Fruit fly (Drosophila melanogaster) whole organism, embryonic: Measurements from ENCODE around the gene Cyp313b1.

ENCODE experiments used
- ATbp ChIP-seq: fragments of 200-800 bp; sonication (Bioruptor generic); optimal IDR thresholded peaks from 2 replicates; lab custom pipeline; 2017; ENCODE audit warnings: missing biosample characterization, mild to moderate bottlenecking, missing genetic modification characterization, missing genetic modification reagents
- CG10565 ChIP-seq: fragments of 200-800 bp; sonication (Bioruptor generic); optimal IDR thresholded peaks from 3 replicates; lab custom pipeline; 2016; ENCODE audit warnings: missing biosample characterization, mild to moderate bottlenecking, missing genetic modification characterization
- CG11696 ChIP-seq: fragments of 200-800 bp; sonication (Bioruptor generic); IDR thresholded peaks from 2 replicates; pipeline ENCODE4 v1.3.6; 2022; ENCODE audit warnings: missing biosample characterization, missing genetic modification characterization
- CG13296 ChIP-seq: fragments of 200-800 bp; sonication (Bioruptor generic); optimal IDR thresholded peaks from 3 replicates; lab custom pipeline; 2018; ENCODE audit warnings: missing biosample characterization, mild to moderate bottlenecking, missing genetic modification characterization
- CG13775 ChIP-seq: fragments of 200-800 bp; sonication (Bioruptor generic); optimal IDR thresholded peaks from 3 replicates; lab custom pipeline; 2017; ENCODE audit warnings: missing biosample characterization, mild to moderate bottlenecking, missing genetic modification characterization
- CG14710 ChIP-seq: fragments of 200-800 bp; sonication (Bioruptor generic); optimal IDR thresholded peaks from 3 replicates; lab custom pipeline; 2019; ENCODE audit warnings: missing biosample characterization, mild to moderate bottlenecking, missing genetic modification characterization, moderate library complexity
- CG16863 ChIP-seq: fragments of 200-800 bp; sonication (Bioruptor generic); optimal IDR thresholded peaks from 3 replicates; lab custom pipeline; 2016; ENCODE audit warnings: missing biosample characterization, missing genetic modification characterization
- CG17359 ChIP-seq: fragments of 200-800 bp; sonication (Bioruptor generic); optimal IDR thresholded peaks from 3 replicates; lab custom pipeline; 2018; ENCODE audit warnings: missing biosample characterization, mild to moderate bottlenecking, missing genetic modification characterization, moderate library complexity
- CG1832 ChIP-seq: fragments of 200-800 bp; sonication (Bioruptor generic); optimal IDR thresholded peaks from 2 replicates; lab custom pipeline; 2017; ENCODE audit warnings: missing biosample characterization, mild to moderate bottlenecking, missing genetic modification characterization, inconsistent platforms
- CG18476 ChIP-seq: fragments of 200-800 bp; sonication (Bioruptor generic); optimal IDR thresholded peaks from 2 replicates; lab custom pipeline; 2016; ENCODE audit warnings: missing biosample characterization, mild to moderate bottlenecking, missing genetic modification characterization
- CG18764 ChIP-seq: fragments of 200-800 bp; sonication (Bioruptor generic); optimal IDR thresholded peaks from 3 replicates; lab custom pipeline; 2016; ENCODE audit warnings: missing biosample characterization, missing genetic modification characterization
- CG2678 ChIP-seq: fragments of 200-800 bp; sonication (Bioruptor generic); optimal IDR thresholded peaks from 3 replicates; lab custom pipeline; 2019; ENCODE audit warnings: missing biosample characterization, mild to moderate bottlenecking, missing genetic modification characterization, moderate library complexity
- CG30403 ChIP-seq: fragments of 200-800 bp; sonication (Bioruptor generic); optimal IDR thresholded peaks from 3 replicates; lab custom pipeline; 2016; ENCODE audit warnings: missing biosample characterization, missing genetic modification characterization
- CG4854 ChIP-seq: fragments of 200-800 bp; sonication (Bioruptor generic); optimal IDR thresholded peaks from 2 replicates; lab custom pipeline; 2016; ENCODE audit warnings: missing biosample characterization, missing genetic modification characterization, inconsistent platforms
- CG7357 ChIP-seq: fragments of 200-800 bp; sonication (Bioruptor generic); IDR thresholded peaks from 3 replicates; pipeline ENCODE4 v1.3.6; 2022; ENCODE audit warnings: missing biosample characterization, missing genetic modification characterization
- CG7839 ChIP-seq: fragments of 200-800 bp; sonication (Bioruptor generic); optimal IDR thresholded peaks from 3 replicates; lab custom pipeline; 2018; ENCODE audit warnings: missing biosample characterization, mild to moderate bottlenecking, missing genetic modification characterization, moderate library complexity
- CG8089 ChIP-seq: fragments of 200-800 bp; sonication (Bioruptor generic); optimal IDR thresholded peaks from 3 replicates; lab custom pipeline; 2016; ENCODE audit warnings: missing biosample characterization, missing genetic modification characterization
- CG9797 ChIP-seq: fragments of 200-800 bp; sonication (Bioruptor generic); optimal IDR thresholded peaks from 3 replicates; lab custom pipeline; 2018; ENCODE audit warnings: missing biosample characterization, mild to moderate bottlenecking, missing genetic modification characterization
- CG9876 ChIP-seq: fragments of 200-800 bp; sonication (Bioruptor generic); optimal IDR thresholded peaks from 2 replicates; lab custom pipeline; 2016; ENCODE audit warnings: missing biosample characterization, missing genetic modification characterization
- Chrac-16 ChIP-seq: fragments of 200-800 bp; sonication (Bioruptor generic); optimal IDR thresholded peaks from 3 replicates; lab custom pipeline; 2016; ENCODE audit warnings: missing biosample characterization, missing genetic modification characterization
- D ChIP-seq, 2 experiments: fragments of 200-800 bp in 1 of 2; fragments of >200 bp in 1 of 2; sonication (Bioruptor generic) in 1 of 2; optimal IDR thresholded peaks; 2 replicates in 1 of 2; 3 replicates in 1 of 2; lab custom pipeline; 2017; ENCODE audit warnings: mild to moderate bottlenecking in 1 of 2, missing biosample characterization in 1 of 2, missing genetic modification characterization in 1 of 2, missing genetic modification reagents in 1 of 2
- Dbx ChIP-seq: fragments of 200-800 bp; sonication (Bioruptor generic); IDR thresholded peaks from 3 replicates; pipeline ENCODE4 v1.3.6; 2022; ENCODE audit warnings: missing biosample characterization, missing genetic modification characterization
- Dp ChIP-seq: fragments of 200-800 bp; sonication (Bioruptor generic); optimal IDR thresholded peaks from 2 replicates; lab custom pipeline; 2018; ENCODE audit warnings: missing biosample characterization, mild to moderate bottlenecking, missing genetic modification characterization, moderate library complexity
- E2f1 ChIP-seq: fragments of 200-800 bp; sonication (Bioruptor generic); IDR thresholded peaks from 2 replicates; pipeline ENCODE4 v1.3.6; 2022; ENCODE audit warnings: missing biosample characterization, missing genetic modification characterization
- Hmr ChIP-seq: fragments of 200-800 bp; sonication (Bioruptor generic); optimal IDR thresholded peaks from 3 replicates; lab custom pipeline; 2017; ENCODE audit warnings: mild to moderate bottlenecking, missing biosample characterization, missing genetic modification reagents, missing genetic modification characterization
- Hmx ChIP-seq: fragments of 200-800 bp; sonication (Bioruptor generic); optimal IDR thresholded peaks from 2 replicates; lab custom pipeline; 2016; ENCODE audit warnings: missing biosample characterization, missing genetic modification characterization
- Lpt ChIP-seq: fragments of >200 bp; optimal IDR thresholded peaks from 2 replicates; lab custom pipeline; 2018; ENCODE audit warnings: missing biosample characterization, missing genetic modification characterization
- NC2α ChIP-seq: fragments of 200-800 bp; sonication (Bioruptor generic); optimal IDR thresholded peaks from 2 replicates; lab custom pipeline; 2016; ENCODE audit warnings: missing biosample characterization, missing genetic modification characterization
- Ravus ChIP-seq: fragments of 200-800 bp; sonication (Bioruptor generic); IDR thresholded peaks from 2 replicates; pipeline ENCODE4 v1.3.6; 2022; ENCODE audit warnings: missing biosample characterization, missing genetic modification characterization
- Rfx ChIP-seq: fragments of 200-800 bp; sonication (Bioruptor generic); IDR thresholded peaks from 2 replicates; pipeline ENCODE4 v1.3.6; 2022; ENCODE audit warnings: missing biosample characterization, missing genetic modification characterization
- Xbp1 ChIP-seq: fragments of 200-800 bp; sonication (Bioruptor generic); optimal IDR thresholded peaks from 3 replicates; lab custom pipeline; 2016; ENCODE audit warnings: missing biosample characterization, mild to moderate bottlenecking, missing genetic modification characterization
- abd-A ChIP-seq: fragments of 200-800 bp; sonication (Bioruptor generic); optimal IDR thresholded peaks from 3 replicates; lab custom pipeline; 2019; ENCODE audit warnings: missing biosample characterization, mild to moderate bottlenecking, missing genetic modification characterization, moderate library complexity
- ac ChIP-seq: fragments of 200-800 bp; sonication (Bioruptor generic); optimal IDR thresholded peaks from 3 replicates; lab custom pipeline; 2017; ENCODE audit warnings: missing biosample characterization, mild to moderate bottlenecking, missing genetic modification characterization
- corto ChIP-seq: fragments of 200-800 bp; sonication (Bioruptor generic); optimal IDR thresholded peaks from 2 replicates; lab custom pipeline; 2016; ENCODE audit warnings: missing biosample characterization, mild to moderate bottlenecking, missing genetic modification characterization, moderate library complexity
- dimm ChIP-seq: fragments of 200-800 bp; sonication (Bioruptor generic); IDR thresholded peaks from 2 replicates; pipeline ENCODE4 v1.3.6; 2022; ENCODE audit warnings: missing biosample characterization, missing genetic modification characterization
- dmrt11E ChIP-seq: fragments of 200-800 bp; sonication (Bioruptor generic); optimal IDR thresholded peaks from 3 replicates; lab custom pipeline; 2018; ENCODE audit warnings: missing biosample characterization, mild to moderate bottlenecking, missing genetic modification characterization, moderate library complexity
- dmrt99B ChIP-seq: fragments of 200-800 bp; sonication (Bioruptor generic); optimal IDR thresholded peaks from 2 replicates; lab custom pipeline; 2018; ENCODE audit warnings: missing biosample characterization, mild to moderate bottlenecking, missing genetic modification characterization, moderate library complexity
- lilli ChIP-seq: fragments of 200-800 bp; sonication (Bioruptor generic); optimal IDR thresholded peaks from 3 replicates; lab custom pipeline; 2016; ENCODE audit warnings: missing biosample characterization, missing genetic modification characterization
- maf-S ChIP-seq: fragments of 200-800 bp; sonication (Bioruptor generic); optimal IDR thresholded peaks from 2 replicates; lab custom pipeline; 2016; ENCODE audit warnings: missing biosample characterization, missing genetic modification characterization
- nerfin-1 ChIP-seq: fragments of 200-800 bp; sonication (Bioruptor generic); optimal IDR thresholded peaks from 3 replicates; lab custom pipeline; 2019; ENCODE audit warnings: missing biosample characterization, mild to moderate bottlenecking, missing genetic modification characterization, moderate library complexity
- psq ChIP-seq: fragments of 200-800 bp; sonication (Bioruptor generic); optimal IDR thresholded peaks from 2 replicates; lab custom pipeline; 2017; ENCODE audit warnings: missing biosample characterization, missing genetic modification characterization
- pzg ChIP-seq: fragments of 200-800 bp; sonication (Bioruptor generic); optimal IDR thresholded peaks from 3 replicates; lab custom pipeline; 2018; ENCODE audit warnings: missing biosample characterization, mild to moderate bottlenecking, missing genetic modification characterization, moderate library complexity
- sc ChIP-seq, 3 experiments: fragments of >200 bp in 2 of 3; fragments of 200-800 bp in 1 of 3; sonication (Bioruptor generic) in 1 of 3; optimal IDR thresholded peaks; 2 replicates in 2 of 3; 3 replicates in 1 of 3; lab custom pipeline; 2017; ENCODE audit warnings: mild to moderate bottlenecking in 1 of 3, missing biosample characterization in 1 of 3, missing genetic modification characterization in 1 of 3, missing genetic modification reagents in 1 of 3
- sens-2 ChIP-seq: fragments of 200-800 bp; sonication (Bioruptor generic); IDR thresholded peaks from 2 replicates; pipeline ENCODE4 v1.3.6; 2022; ENCODE audit warnings: missing biosample characterization, missing genetic modification characterization
- sima ChIP-seq: fragments of 200-800 bp; sonication (Bioruptor generic); optimal IDR thresholded peaks from 2 replicates; lab custom pipeline; 2016; ENCODE audit warnings: missing biosample characterization, missing genetic modification characterization
- slp2 ChIP-seq: fragments of 200-800 bp; sonication (Bioruptor generic); optimal IDR thresholded peaks from 2 replicates; lab custom pipeline; 2016; ENCODE audit warnings: missing biosample characterization, missing genetic modification characterization
- sob ChIP-seq: fragments of 200-800 bp; sonication (Bioruptor generic); IDR thresholded peaks from 2 replicates; pipeline ENCODE4 v1.3.6; 2022; ENCODE audit warnings: missing biosample characterization, missing genetic modification characterization
- trem ChIP-seq: fragments of 200-800 bp; optimal IDR thresholded peaks from 3 replicates; lab custom pipeline; 2019; ENCODE audit warnings: missing biosample characterization, mild to moderate bottlenecking, missing genetic modification characterization, moderate library complexity
- zen2 ChIP-seq: fragments of 200-800 bp; sonication (Bioruptor generic); IDR thresholded peaks from 3 replicates; pipeline ENCODE4 v1.3.6; 2022; ENCODE audit warnings: missing biosample characterization, missing genetic modification characterization; ENCODE audit not compliant: partially characterized antibody

Cyp313b1 gene

dm6 chr3R:8676560-8677000, 31.1 kb upstream of the Cyp313b1 start, which contains the start of the genes Unc50, CG11755 and CG8043 (continued):
- TF ChIP-seq dmrt99B (tag; lab: Kevin White, UChicago) (peak; percentile 73), ATbp (peak; percentile 32), maf-S (GFP tag; lab: Kevin White, UChicago) (peak; percentile 72), CG2678 (tag; lab: Kevin White, UChicago) (peak; percentile 82), CG18764 (GFP tag; lab: Kevin White, UChicago) (peak; percentile 55), CG13296 (GFP tag; lab: Kevin White, UChicago) (peak; percentile 69), sima (GFP tag; lab: Kevin White, UChicago) (no peak), zen2 (GFP tag; lab: Robert Waterston, UW) (peak; percentile 95), CG9876 (peak; percentile 50), Dp (peak; percentile 30), Lpt (GFP tag; lab: Kevin White, UChicago) (no peak), Ravus (GFP tag; lab: Robert Waterston, UW) (peak; percentile 10; the same call in 1 of the 2 replicates), Xbp1 (GFP tag; lab: Kevin White, UChicago) (peak; percentile 91), Dbx (GFP tag; lab: Robert Waterston, UW) (peak; percentile 90), nerfin-1 (tag; lab: Kevin White, UChicago) (peak; percentile 77), Rfx (GFP tag; lab: Robert Waterston, UW) (peak; percentile 87), E2f1 (GFP tag; lab: Robert Waterston, UW) (peak; percentile 55; the same call in 1 of the 2 replicates), trem (tag; lab: Kevin White, UChicago) (peak; percentile 94), pzg (GFP tag; lab: Kevin White, UChicago) (peak; percentile 78), abd-A (no peak), ac (peak; percentile 14), corto (GFP tag; lab: Kevin White, UChicago) (peak; percentile 72), CG10565 (GFP tag; lab: Kevin White, UChicago) (no peak), CG17359 (tag; lab: Kevin White, UChicago) (peak; percentile 68), sob (GFP tag; lab: Robert Waterston, UW) (peak; percentile 81), CG7839 (tag; lab: Kevin White, UChicago) (peak; percentile 80), dmrt11E (tag; lab: Kevin White, UChicago) (peak; percentile 77), CG13775 (peak; percentile 86), CG1832 (no peak), lilli (peak; percentile 91), D (optimal IDR thresholded peaks at IDR 0.05; lab: Kevin White, UChicago) (no peak), D (GFP tag; optimal IDR thresholded peaks at IDR 0.05; lab: Kevin White, UChicago) (peak; percentile 42), CG11696 (GFP tag; lab: Robert Waterston, UW) (no peak), CG16863 (peak; percentile 44), NC2α (GFP tag; lab: Kevin White, UChicago) (no peak), slp2 (GFP tag; lab: Kevin White, UChicago) (peak; percentile 43), Hmr (GFP tag; lab: Kevin White, UChicago) (peak; percentile 84), CG18476 (GFP tag; lab: Kevin White, UChicago) (peak; percentile 54), dimm (GFP tag; lab: Robert Waterston, UW) (no peak), Hmx (GFP tag; lab: Kevin White, UChicago) (peak; percentile 66), CG4854 (peak; percentile 70), CG30403 (peak; percentile 90), sens-2 (GFP tag; lab: Robert Waterston, UW) (no peak), CG14710 (tag; lab: Kevin White, UChicago) (peak; percentile 89), Chrac-16 (GFP tag; lab: Kevin White, UChicago) (peak; percentile 78), sc (optimal IDR thresholded peaks at IDR 0.05; lab: Kevin White, UChicago) (no peak), sc (GFP tag; optimal IDR thresholded peaks at IDR 0.05; lab: Kevin White, UChicago) (peak; percentile 29), CG7357 (GFP tag; lab: Robert Waterston, UW) (peak; percentile 45; the same call in 1 of the 3 replicates), CG8089 (GFP tag; lab: Kevin White, UChicago) (peak; percentile 47), psq (no peak), CG9797 (GFP tag; lab: Kevin White, UChicago) (peak; percentile 84)
